Fruit fly (Drosophila melanogaster): ENCODE measurements around the gene CG18281.

dm6 chr3L:20525743-20526142, 26.1 kb downstream of the CG18281 start:
- no peak for TF ChIP-seq OdsH (GFP tag; optimal IDR thresholded peaks at IDR 0.05)
- TF ChIP-seq Dfd (GFP tag; optimal IDR thresholded peaks at IDR 0.05): no peak
- no peak for TF ChIP-seq dsf (GFP tag; optimal IDR thresholded peaks at IDR 0.05; ENCODE audit: borderline replicate concordance)
- TF ChIP-seq h (GFP tag; optimal IDR thresholded peaks at IDR 0.05): no peak
- no peak for TF ChIP-seq Hr78 (GFP tag; optimal IDR thresholded peaks at IDR 0.05)
- no peak for TF ChIP-seq tai (GFP tag; optimal IDR thresholded peaks at IDR 0.05)
- TF ChIP-seq fru (GFP tag; optimal IDR thresholded peaks at IDR 0.05): no peak
- TF ChIP-seq Vsx2 (GFP tag; optimal IDR thresholded peaks at IDR 0.05; ENCODE audit: partially characterized antibody): no peak
- TF ChIP-seq rgr (GFP tag; optimal IDR thresholded peaks at IDR 0.05): no peak
- TF ChIP-seq Rel (GFP tag; optimal IDR thresholded peaks at IDR 0.05): no peak
- no peak for TF ChIP-seq Rel (tag; optimal IDR thresholded peaks at IDR 0.05)
- TF ChIP-seq sv (GFP tag; optimal IDR thresholded peaks at IDR 0.05): no peak
- no peak for TF ChIP-seq pan (optimal IDR thresholded peaks at IDR 0.05)
- no peak for TF ChIP-seq psq (GFP tag; optimal IDR thresholded peaks at IDR 0.05)
- no peak for TF ChIP-seq Myc (optimal IDR thresholded peaks at IDR 0.05)
